Fruit fly (Drosophila melanogaster): ENCODE results near the gene CG32225.

CG32225 gene

DNA sequence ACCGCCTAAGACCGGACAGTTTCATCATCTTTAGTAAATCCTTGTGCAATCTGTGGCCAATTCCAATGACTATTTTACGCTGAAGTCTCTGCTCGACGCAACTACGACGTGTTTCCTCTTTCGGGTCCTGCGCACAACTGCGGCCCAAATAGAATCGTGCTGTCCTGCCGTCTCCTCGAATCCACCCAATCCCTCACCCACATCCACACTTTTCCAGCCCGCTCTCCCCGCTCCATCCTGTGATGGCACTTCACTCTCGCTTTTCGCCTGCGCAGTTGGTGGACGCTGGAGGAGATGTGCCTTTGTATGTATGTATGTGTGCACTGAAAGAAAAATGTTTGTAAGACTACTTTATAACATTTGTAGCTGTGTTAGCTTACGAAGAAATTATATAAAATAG, at the start of gene CG32225:
CG32225 (minus strand) TSS at position 142 of the 400 bp plus-strand sequence.
- TF ChIP-seq Clk (GFP tag; optimal IDR thresholded peaks at IDR 0.05) (no peak), cnc (optimal IDR thresholded peaks at IDR 0.05) (no peak), tj (GFP tag; optimal IDR thresholded peaks at IDR 0.05) (no peak), CG5204 (GFP tag; optimal IDR thresholded peaks at IDR 0.05) (no peak), Crg-1 (GFP tag; optimal IDR thresholded peaks at IDR 0.05) (no peak), CG33017 (tag; optimal IDR thresholded peaks at IDR 0.05) (no peak), pad (GFP tag; optimal IDR thresholded peaks at IDR 0.05) (no peak), ovo (GFP tag; optimal IDR thresholded peaks at IDR 0.05) (no peak), cic (GFP tag; optimal IDR thresholded peaks at IDR 0.05) (no peak), CG11617 (GFP tag; optimal IDR thresholded peaks at IDR 0.05) (no peak), CG12768 (GFP tag; optimal IDR thresholded peaks at IDR 0.05) (no peak), Hr96 (GFP tag; optimal IDR thresholded peaks at IDR 0.05) (no peak), bab1 (GFP tag; optimal IDR thresholded peaks at IDR 0.05) (no peak)

DNA sequence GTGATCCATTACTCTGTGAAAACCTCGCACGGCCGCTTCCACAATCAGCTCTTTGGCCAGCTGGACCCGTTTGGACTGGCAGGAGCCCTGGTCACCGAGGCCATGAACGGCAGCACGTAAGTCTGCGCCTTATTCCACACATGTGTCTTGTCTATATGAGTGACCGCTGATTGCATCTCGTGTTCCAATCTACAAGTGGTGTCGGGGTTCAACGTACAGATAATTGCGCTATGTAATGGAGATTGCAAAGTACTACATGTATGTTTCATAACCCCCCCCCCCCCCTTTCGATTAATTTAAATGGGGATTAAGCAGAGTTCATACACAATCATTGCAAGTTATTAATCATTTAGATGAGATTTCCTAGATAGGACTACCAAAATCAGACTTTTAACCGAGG, 48.8 kb upstream of the CG32225 start:
- TF ChIP-seq Mnt (GFP tag; optimal IDR thresholded peaks at IDR 0.05) = no peak
- TF ChIP-seq pad (GFP tag; optimal IDR thresholded peaks at IDR 0.05) = no peak
- TF ChIP-seq tj (GFP tag; optimal IDR thresholded peaks at IDR 0.05) = no peak

- TF ChIP-seq ovo (GFP tag; optimal IDR thresholded peaks at IDR 0.05) = no peak
- no peak for TF ChIP-seq cic (GFP tag; optimal IDR thresholded peaks at IDR 0.05)
- TF ChIP-seq CG5204 (GFP tag; optimal IDR thresholded peaks at IDR 0.05) = no peak
- no peak for TF ChIP-seq CG33017 (tag; optimal IDR thresholded peaks at IDR 0.05)
- TF ChIP-seq CG14711 (tag; optimal IDR thresholded peaks at IDR 0.05) = no peak
Measured at dm6 chr3L:20354363-20354762, 48.3 kb upstream of the CG32225 start.

- TF ChIP-seq CG1620 (GFP tag; optimal IDR thresholded peaks at IDR 0.05) (no peak), kay (GFP tag; ENCODE audit: borderline replicate concordance) (peak; percentile 83), CG12768 (GFP tag; optimal IDR thresholded peaks at IDR 0.05) (peak; percentile 9), tj (GFP tag; optimal IDR thresholded peaks at IDR 0.05) (peak; percentile 10), CG7045 (GFP tag; optimal IDR thresholded peaks at IDR 0.05) (peak; percentile 54), CG7101 (tag; optimal IDR thresholded peaks at IDR 0.05) (peak; percentile 79), toe (GFP tag; optimal IDR thresholded peaks at IDR 0.05) (no peak), cnc (optimal IDR thresholded peaks at IDR 0.05) (no peak), cic (GFP tag; optimal IDR thresholded peaks at IDR 0.05) (peak; percentile 81), Hr96 (GFP tag; optimal IDR thresholded peaks at IDR 0.05) (no peak), CG14711 (tag; optimal IDR thresholded peaks at IDR 0.05) (peak; percentile 12), Mnt (GFP tag; optimal IDR thresholded peaks at IDR 0.05) (peak; percentile 30), CG5204 (GFP tag; optimal IDR thresholded peaks at IDR 0.05) (no peak), Crg-1 (GFP tag; optimal IDR thresholded peaks at IDR 0.05) (no peak), pad (GFP tag; optimal IDR thresholded peaks at IDR 0.05) (peak; percentile 19), Clk (GFP tag; optimal IDR thresholded peaks at IDR 0.05) (no peak), ovo (GFP tag; optimal IDR thresholded peaks at IDR 0.05) (no peak), CG33017 (tag; optimal IDR thresholded peaks at IDR 0.05) (peak; percentile 68), bab1 (GFP tag; optimal IDR thresholded peaks at IDR 0.05) (no peak), CG11617 (GFP tag; optimal IDR thresholded peaks at IDR 0.05) (peak; percentile 43)
Measured at dm6 chr3L:20353726-20354332, 47.7 kb upstream of the CG32225 start.

DNA sequence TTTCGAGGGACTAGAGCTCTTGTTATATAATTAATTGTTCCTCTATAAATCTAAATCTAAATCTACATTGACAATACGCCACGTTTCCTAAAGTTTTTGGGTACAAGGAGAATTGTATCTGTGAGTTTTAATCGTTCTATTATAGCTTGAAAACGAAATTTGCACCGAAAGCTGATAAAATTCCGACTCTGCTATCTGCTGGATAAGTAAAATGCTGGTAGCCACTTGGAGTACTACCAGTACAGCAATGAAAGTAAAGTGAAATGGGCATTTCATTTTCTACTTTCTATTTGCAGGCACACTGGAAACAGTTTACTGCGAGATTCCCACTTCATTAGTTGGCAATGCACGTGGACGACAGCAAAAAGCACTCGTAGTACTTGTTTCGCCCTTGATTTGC, 47.1 kb upstream of the CG32225 start, which contains the start of gene CG5618:
CG5618 (plus strand) TSS at position 301 of the 400 bp plus-strand sequence.
- TF ChIP-seq CG11617 (GFP tag; optimal IDR thresholded peaks at IDR 0.05) (no peak), CG33017 (tag; optimal IDR thresholded peaks at IDR 0.05) (no peak), Clk (GFP tag; optimal IDR thresholded peaks at IDR 0.05) (no peak), Hr96 (GFP tag; optimal IDR thresholded peaks at IDR 0.05) (no peak), bab1 (GFP tag; optimal IDR thresholded peaks at IDR 0.05) (no peak), CG7101 (tag; optimal IDR thresholded peaks at IDR 0.05) (no peak), CG14711 (tag; optimal IDR thresholded peaks at IDR 0.05) (no peak), pad (GFP tag; optimal IDR thresholded peaks at IDR 0.05) (no peak), ovo (GFP tag; optimal IDR thresholded peaks at IDR 0.05) (no peak), Mnt (GFP tag; optimal IDR thresholded peaks at IDR 0.05) (no peak), CG5204 (GFP tag; optimal IDR thresholded peaks at IDR 0.05) (no peak)

DNA sequence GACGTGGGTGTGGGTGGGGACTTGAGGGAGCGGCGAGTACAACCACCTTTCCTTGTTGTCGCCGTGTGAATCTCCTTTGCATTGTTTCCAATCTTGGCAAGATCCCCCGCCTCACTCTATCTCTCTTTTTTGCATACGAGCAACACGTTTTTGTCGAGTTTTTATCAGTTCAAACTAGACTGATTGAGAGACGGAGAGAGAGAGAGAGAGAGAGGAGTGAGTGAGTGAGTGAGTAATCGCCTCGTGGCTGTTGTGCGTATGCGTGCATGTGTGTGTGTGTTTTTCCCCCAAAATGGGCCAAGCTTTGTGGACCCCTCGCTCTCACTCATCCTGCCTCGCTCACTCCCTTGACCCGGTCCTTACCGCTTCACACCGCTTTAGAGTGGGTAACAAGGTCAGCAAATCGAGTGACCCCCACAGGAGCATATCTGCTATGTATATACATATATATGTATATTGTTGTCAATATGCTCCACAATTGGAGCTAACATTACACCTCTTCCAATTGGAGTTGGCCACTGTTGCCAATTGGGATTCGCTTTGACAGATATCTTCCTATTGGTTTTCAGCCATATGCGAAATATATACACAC, 43.3 kb upstream of the CG32225 start:
- peak; percentile 52 for TF ChIP-seq Mnt (GFP tag; optimal IDR thresholded peaks at IDR 0.05)
- TF ChIP-seq CG14711 (tag; optimal IDR thresholded peaks at IDR 0.05) = no peak
- TF ChIP-seq cnc (optimal IDR thresholded peaks at IDR 0.05) = no peak
- peak; percentile 92 for TF ChIP-seq kay (GFP tag; ENCODE audit: borderline replicate concordance)

- TF ChIP-seq Clk (GFP tag; optimal IDR thresholded peaks at IDR 0.05) (no peak), pad (GFP tag; optimal IDR thresholded peaks at IDR 0.05) (peak; percentile 93), bab1 (GFP tag; optimal IDR thresholded peaks at IDR 0.05) (no peak), Hr96 (GFP tag; optimal IDR thresholded peaks at IDR 0.05) (no peak), CG14711 (tag; optimal IDR thresholded peaks at IDR 0.05) (no peak), cic (GFP tag; optimal IDR thresholded peaks at IDR 0.05) (no peak), Crg-1 (GFP tag; optimal IDR thresholded peaks at IDR 0.05) (no peak)
Measured at dm6 chr3L:20348581-20349093, 42.6 kb upstream of the CG32225 start.
